Fruit fly (Drosophila melanogaster) whole organism, prepupa: ENCODE data around the gene CG12523.

Experiments
- Blimp-1 ChIP-seq: fragments of 200-800 bp; sonication (Bioruptor generic); optimal IDR thresholded peaks from 3 replicates; lab custom pipeline; 2017; ENCODE audit warnings: missing biosample characterization, missing genetic modification characterization, mild to moderate bottlenecking, moderate library complexity, missing genetic modification reagents
- CG10631 ChIP-seq: fragments of 200-800 bp; sonication (Bioruptor generic); optimal IDR thresholded peaks from 2 replicates; lab custom pipeline; 2016; ENCODE audit warnings: missing biosample characterization, missing genetic modification characterization
- CG11294 ChIP-seq: fragments of 200-800 bp; sonication (Bioruptor generic); IDR thresholded peaks from 2 replicates; pipeline ENCODE4 v1.3.6; 2022; ENCODE audit warnings: missing biosample characterization, missing genetic modification characterization
- CG11762 ChIP-seq: fragments of 200-800 bp; sonication (Bioruptor generic); optimal IDR thresholded peaks from 3 replicates; lab custom pipeline; 2016; ENCODE audit warnings: missing biosample characterization, missing genetic modification characterization; ENCODE audit not compliant: insufficient read depth
- CG11902 ChIP-seq: fragments of 200-800 bp; sonication (Bioruptor generic); optimal IDR thresholded peaks from 3 replicates; lab custom pipeline; 2016; ENCODE audit warnings: missing biosample characterization, missing genetic modification characterization
- CG15336 ChIP-seq: fragments of 200-800 bp; sonication (Bioruptor generic); IDR thresholded peaks from 2 replicates; pipeline ENCODE4 v1.3.6; 2022; ENCODE audit warnings: missing biosample characterization, missing genetic modification characterization
- CG1621 ChIP-seq: fragments of 200-800 bp; sonication (Bioruptor generic); optimal IDR thresholded peaks from 3 replicates; lab custom pipeline; 2018; ENCODE audit warnings: missing biosample characterization, mild to moderate bottlenecking, missing genetic modification characterization
- CG16779 ChIP-seq: fragments of 200-800 bp; sonication (Bioruptor generic); optimal IDR thresholded peaks from 3 replicates; lab custom pipeline; 2017; ENCODE audit warnings: missing biosample characterization, mild to moderate bottlenecking, missing genetic modification characterization
- CG3032 ChIP-seq: fragments of 200-800 bp; optimal IDR thresholded peaks from 2 replicates; lab custom pipeline; 2019; ENCODE audit warnings: missing biosample characterization, mild to moderate bottlenecking, missing genetic modification characterization, moderate library complexity
- CG31627 ChIP-seq: fragments of 200-800 bp; sonication (Bioruptor generic); optimal IDR thresholded peaks from 3 replicates; lab custom pipeline; 2016; ENCODE audit warnings: missing biosample characterization, missing genetic modification characterization
- CG32006 ChIP-seq: fragments of 200-800 bp; sonication (Bioruptor generic); optimal IDR thresholded peaks from 3 replicates; lab custom pipeline; 2017; ENCODE audit warnings: missing biosample characterization, mild to moderate bottlenecking, missing genetic modification characterization
- CG34406 ChIP-seq: fragments of 200-800 bp; sonication (Bioruptor generic); optimal IDR thresholded peaks from 3 replicates; lab custom pipeline; 2016; ENCODE audit warnings: missing biosample characterization, missing genetic modification characterization
- CG4318 ChIP-seq: fragments of 200-800 bp; sonication (Bioruptor generic); optimal IDR thresholded peaks from 3 replicates; lab custom pipeline; 2017; ENCODE audit warnings: missing biosample characterization, mild to moderate bottlenecking, missing genetic modification characterization
- CG6276 ChIP-seq: fragments of 200-800 bp; sonication (Bioruptor generic); optimal IDR thresholded peaks from 2 replicates; lab custom pipeline; 2017; ENCODE audit warnings: missing biosample characterization, mild to moderate bottlenecking, missing genetic modification characterization
- CG6808 ChIP-seq: fragments of 200-800 bp; sonication (Bioruptor generic); optimal IDR thresholded peaks from 3 replicates; lab custom pipeline; 2017; ENCODE audit warnings: missing biosample characterization, missing genetic modification characterization, mild to moderate bottlenecking, moderate library complexity, missing genetic modification reagents
- CG6854 ChIP-seq: fragments of 200-800 bp; sonication (Bioruptor generic); optimal IDR thresholded peaks from 2 replicates; lab custom pipeline; 2017; ENCODE audit warnings: missing biosample characterization, mild to moderate bottlenecking, missing genetic modification characterization
- CG7368 ChIP-seq: fragments of 200-800 bp; sonication (Bioruptor generic); optimal IDR thresholded peaks from 3 replicates; lab custom pipeline; 2016; ENCODE audit warnings: missing biosample characterization, missing genetic modification characterization
- CG8119 ChIP-seq: fragments of 200-800 bp; sonication (Bioruptor generic); IDR thresholded peaks from 3 replicates; pipeline ENCODE4 v1.3.6; 2022; ENCODE audit warnings: missing biosample characterization, missing genetic modification characterization
- CG9139 ChIP-seq: fragments of 200-800 bp; sonication (Bioruptor generic); optimal IDR thresholded peaks from 3 replicates; lab custom pipeline; 2017; ENCODE audit warnings: missing biosample characterization, mild to moderate bottlenecking, missing genetic modification characterization
- Eip78C ChIP-seq: fragments of 200-800 bp; sonication (Bioruptor generic); peaks from one replicate; lab custom pipeline; 2016; ENCODE audit warnings: missing biosample characterization, missing genetic modification characterization
- Ets96B ChIP-seq: fragments of 200-800 bp; optimal IDR thresholded peaks from 2 replicates; lab custom pipeline; 2019; ENCODE audit warnings: missing biosample characterization, mild to moderate bottlenecking, missing genetic modification characterization, moderate library complexity
- Gug ChIP-seq: fragments of 200-800 bp; sonication (Bioruptor generic); IDR thresholded peaks from 2 replicates; pipeline ENCODE4 v1.3.6; 2022; ENCODE audit warnings: missing biosample characterization, missing genetic modification characterization
- Hr38 ChIP-seq: sonication (Bioruptor generic); optimal IDR thresholded peaks from 2 replicates; lab custom pipeline; 2016; ENCODE audit warnings: missing biosample characterization, missing genetic modification characterization
- Hr39 ChIP-seq: fragments of 200-800 bp; sonication (Bioruptor generic); optimal IDR thresholded peaks from 2 replicates; lab custom pipeline; 2016; ENCODE audit warnings: missing biosample characterization, missing genetic modification characterization
- Hr4 ChIP-seq: fragments of 200-800 bp; sonication (Bioruptor generic); optimal IDR thresholded peaks from 3 replicates; lab custom pipeline; 2016; ENCODE audit warnings: missing biosample characterization, missing genetic modification characterization
- Lpt ChIP-seq: fragments of 200-800 bp; sonication (Bioruptor generic); optimal IDR thresholded peaks from 3 replicates; lab custom pipeline; 2016; ENCODE audit warnings: missing biosample characterization, missing genetic modification characterization
- Met ChIP-seq: fragments of 200-800 bp; sonication (Bioruptor generic); optimal IDR thresholded peaks from 3 replicates; lab custom pipeline; 2016; ENCODE audit warnings: missing biosample characterization, missing genetic modification characterization
- OdsH ChIP-seq: fragments of 200-800 bp; sonication (Bioruptor generic); optimal IDR thresholded peaks from 3 replicates; lab custom pipeline; 2016; ENCODE audit warnings: missing biosample characterization, missing genetic modification characterization
- Smox ChIP-seq: fragments of 200-800 bp; sonication (Bioruptor generic); optimal IDR thresholded peaks from 3 replicates; lab custom pipeline; 2016; ENCODE audit warnings: missing biosample characterization, missing genetic modification characterization
- Sox102F ChIP-seq: fragments of 200-800 bp; sonication (Bioruptor generic); optimal IDR thresholded peaks from 2 replicates; lab custom pipeline; 2016; ENCODE audit warnings: missing biosample characterization, mild to moderate bottlenecking, missing genetic modification characterization
- Sox14 ChIP-seq: fragments of 200-800 bp; sonication (Bioruptor generic); optimal IDR thresholded peaks from 3 replicates; lab custom pipeline; 2016; ENCODE audit warnings: missing biosample characterization, missing genetic modification characterization
- Sox15 ChIP-seq: fragments of 200-800 bp; sonication (Bioruptor generic); optimal IDR thresholded peaks from 3 replicates; lab custom pipeline; 2016; ENCODE audit warnings: missing biosample characterization, missing genetic modification characterization
- achi ChIP-seq: fragments of 200-800 bp; sonication (Bioruptor generic); optimal IDR thresholded peaks from 3 replicates; lab custom pipeline; 2016; ENCODE audit warnings: missing biosample characterization, missing genetic modification characterization
- acj6 ChIP-seq: fragments of 200-800 bp; sonication (Bioruptor generic); optimal IDR thresholded peaks from 3 replicates; lab custom pipeline; 2016; ENCODE audit warnings: missing biosample characterization, missing genetic modification characterization
- dac ChIP-seq: fragments of 200-800 bp; sonication (Bioruptor generic); optimal IDR thresholded peaks from 2 replicates; lab custom pipeline; 2017; ENCODE audit warnings: missing biosample characterization, mild to moderate bottlenecking, missing genetic modification characterization
- dsx ChIP-seq: fragments of 200-800 bp; optimal IDR thresholded peaks from 3 replicates; lab custom pipeline; 2019; ENCODE audit warnings: missing biosample characterization, mild to moderate bottlenecking, missing genetic modification characterization, moderate library complexity; ENCODE audit not compliant: poor library complexity, severe bottlenecking
- eg ChIP-seq: fragments of 200-800 bp; sonication (Bioruptor generic); IDR thresholded peaks from 3 replicates; pipeline ENCODE4 v1.3.6; 2022; ENCODE audit warnings: missing biosample characterization, missing genetic modification characterization
- esn ChIP-seq: fragments of 200-800 bp; sonication (Bioruptor generic); optimal IDR thresholded peaks from 2 replicates; lab custom pipeline; 2016; ENCODE audit warnings: missing biosample characterization, mild to moderate bottlenecking, missing genetic modification characterization, moderate library complexity
- fd59A ChIP-seq: fragments of 200-800 bp; sonication (Bioruptor generic); optimal IDR thresholded peaks from 2 replicates; lab custom pipeline; 2017; ENCODE audit warnings: missing biosample characterization, mild to moderate bottlenecking, missing genetic modification characterization, missing genetic modification reagents
- fd85E ChIP-seq: fragments of 200-800 bp; sonication (Bioruptor generic); optimal IDR thresholded peaks from 3 replicates; lab custom pipeline; 2016; ENCODE audit warnings: missing biosample characterization, missing genetic modification characterization
- fkh ChIP-seq: fragments of 200-800 bp; sonication (Bioruptor generic); optimal IDR thresholded peaks from 3 replicates; lab custom pipeline; 2017; ENCODE audit warnings: missing biosample characterization, mild to moderate bottlenecking, missing genetic modification characterization, moderate library complexity
- lz ChIP-seq: fragments of 200-800 bp; sonication (Bioruptor generic); optimal IDR thresholded peaks from 3 replicates; lab custom pipeline; 2016; ENCODE audit warnings: missing biosample characterization, missing genetic modification characterization
- net ChIP-seq: fragments of 200-800 bp; sonication (Bioruptor generic); optimal IDR thresholded peaks from 3 replicates; lab custom pipeline; 2016; ENCODE audit warnings: missing biosample characterization, missing genetic modification characterization
- pdm3 ChIP-seq: fragments of 200-800 bp; sonication (Bioruptor generic); optimal IDR thresholded peaks from 3 replicates; lab custom pipeline; 2016; ENCODE audit warnings: missing biosample characterization, missing genetic modification characterization
- salr ChIP-seq, 2 experiments: fragments of 200-800 bp; sonication (Bioruptor generic); optimal IDR thresholded peaks; 3 replicates each; lab custom pipeline; 2016 to 2018; ENCODE audit warnings: missing biosample characterization in 2 of 2, missing genetic modification characterization in 2 of 2, mild to moderate bottlenecking in 1 of 2
- svp ChIP-seq: fragments of 200-800 bp; sonication (Bioruptor generic); peaks from one replicate; lab custom pipeline; 2016; ENCODE audit warnings: missing biosample characterization, missing genetic modification characterization

CG12523 gene

dm6 chr3L:10801140-10801646 lies at the start of gene CG12523:
CG12523 (plus strand) TSS chr3L:10801190.
- TF ChIP-seq Sox14 (no peak), Lpt (no peak), CG3032 (tag; lab: Kevin White, UChicago) (no peak), net (no peak), Sox102F (GFP tag; lab: Kevin White, UChicago) (no peak), salr (GFP tag; optimal IDR thresholded peaks at IDR 0.05; lab: Kevin White, UChicago) (no peak), dac (GFP tag; lab: Kevin White, UChicago) (no peak), fkh (GFP tag; lab: Kevin White, UChicago) (no peak), Hr4 (GFP tag; lab: Kevin White, UChicago) (no peak), Gug (GFP tag; lab: Robert Waterston, UW) (no peak), acj6 (GFP tag; lab: Kevin White, UChicago) (no peak), CG6276 (GFP tag; lab: Kevin White, UChicago) (no peak)

dm6 chr3L:10751283-10751682 lies 49.7 kb upstream of the CG12523 start:
- no peak for TF ChIP-seq Hr38 (GFP tag; lab: Kevin White, UChicago)
- TF ChIP-seq svp (GFP tag; lab: Kevin White, UChicago), result no peak
- peak; percentile 94 for TF ChIP-seq dsx (GFP tag; lab: Kevin White, UChicago)
- TF ChIP-seq CG4318 (GFP tag; lab: Kevin White, UChicago), result no peak
- peak; percentile 57 for TF ChIP-seq Eip78C
- TF ChIP-seq Hr39 (GFP tag; lab: Kevin White, UChicago), result no peak
- TF ChIP-seq CG11762, result no peak
- TF ChIP-seq Hr4 (GFP tag; lab: Kevin White, UChicago), result no peak

dm6 chr3L:10752588-10753057 lies 48.4 kb upstream of the CG12523 start:
- TF ChIP-seq net, result peak; percentile 91
- TF ChIP-seq pdm3 (GFP tag; lab: Kevin White, UChicago), result peak; percentile 82
- peak; percentile 88 for TF ChIP-seq OdsH (GFP tag; lab: Kevin White, UChicago)
- peak; percentile 88 for TF ChIP-seq CG34406 (GFP tag; lab: Kevin White, UChicago)
- peak; percentile 64 for TF ChIP-seq lz (GFP tag; lab: Kevin White, UChicago)
- peak; percentile 76 for TF ChIP-seq Sox102F (GFP tag; lab: Kevin White, UChicago)
- TF ChIP-seq achi, result peak; percentile 91
- peak; percentile 48 for TF ChIP-seq CG6854
- TF ChIP-seq Hr4 (GFP tag; lab: Kevin White, UChicago), result peak; percentile 90
- TF ChIP-seq fd59A (GFP tag; lab: Kevin White, UChicago), result peak; percentile 72
- peak; percentile 39 for TF ChIP-seq fd85E (GFP tag; lab: Kevin White, UChicago)
- TF ChIP-seq Sox14, result peak; percentile 64
- TF ChIP-seq CG9139, result peak; percentile 67
- TF ChIP-seq CG11902 (GFP tag; lab: Kevin White, UChicago), result peak; percentile 59
- peak; percentile 94 for TF ChIP-seq eg (GFP tag; lab: Robert Waterston, UW)
- TF ChIP-seq Ets96B (tag; lab: Kevin White, UChicago), result peak; percentile 85
- peak; percentile 38 for TF ChIP-seq Blimp-1 (GFP tag; lab: Kevin White, UChicago)
- TF ChIP-seq CG11762, result peak; percentile 77
- TF ChIP-seq CG15336, result peak; percentile 96
- peak; percentile 87 for TF ChIP-seq esn (GFP tag; lab: Kevin White, UChicago)
- peak; percentile 92 for TF ChIP-seq Lpt
- TF ChIP-seq CG1621 (tag; lab: Kevin White, UChicago), result peak; percentile 74
- TF ChIP-seq CG31627 (GFP tag; lab: Kevin White, UChicago), result peak; percentile 70
- peak; percentile 91 for TF ChIP-seq Gug (GFP tag; lab: Robert Waterston, UW)
- TF ChIP-seq CG11294 (GFP tag; lab: Robert Waterston, UW), result peak; percentile 88
- TF ChIP-seq Sox15 (GFP tag; lab: Kevin White, UChicago), result peak; percentile 68
- peak; percentile 80 for TF ChIP-seq CG6808 (GFP tag; lab: Kevin White, UChicago)
- peak; percentile 95 for TF ChIP-seq CG32006
- peak; percentile 32 to 94 for TF ChIP-seq salr (GFP tag; optimal IDR thresholded peaks at IDR 0.05; lab: Kevin White, UChicago)
- TF ChIP-seq CG6276 (GFP tag; lab: Kevin White, UChicago), result peak; percentile 93
- TF ChIP-seq CG8119 (GFP tag; lab: Robert Waterston, UW), result peak; percentile 97
- peak; percentile 70 for TF ChIP-seq Met (GFP tag; lab: Kevin White, UChicago)
- peak; percentile 66 for TF ChIP-seq CG16779 (tag; lab: Kevin White, UChicago)
- TF ChIP-seq acj6 (GFP tag; lab: Kevin White, UChicago), result peak; percentile 82
- no peak for TF ChIP-seq Hr38 (GFP tag; lab: Kevin White, UChicago)
- TF ChIP-seq Smox (GFP tag; lab: Kevin White, UChicago), result peak; percentile 76
- TF ChIP-seq CG7368 (GFP tag; lab: Kevin White, UChicago), result peak; percentile 67
- TF ChIP-seq CG10631 (GFP tag; lab: Kevin White, UChicago), result peak; percentile 86
